Fruit fly (Drosophila melanogaster) whole organism, embryonic: ENCODE results near the gene ara.

Experiments
- Atf6 ChIP-seq: fragments of 200-800 bp; sonication (Bioruptor generic); IDR thresholded peaks from 2 replicates; pipeline ENCODE4 v1.3.6; 2022; ENCODE audit warnings: missing biosample characterization, missing genetic modification characterization
- Bdp1 ChIP-seq: fragments of 200-800 bp; sonication (Bioruptor generic); optimal IDR thresholded peaks from 3 replicates; lab custom pipeline; 2016; ENCODE audit warnings: missing biosample characterization, missing genetic modification characterization
- CG10147 ChIP-seq: fragments of 200-800 bp; sonication (Bioruptor generic); optimal IDR thresholded peaks from 2 replicates; lab custom pipeline; 2019; ENCODE audit warnings: missing biosample characterization, mild to moderate bottlenecking, missing genetic modification characterization, moderate library complexity
- CG10209 ChIP-seq: fragments of 200-800 bp; sonication (Bioruptor generic); optimal IDR thresholded peaks from 3 replicates; lab custom pipeline; 2017; ENCODE audit warnings: missing biosample characterization, mild to moderate bottlenecking, missing genetic modification characterization, missing genetic modification reagents
- CG11093 ChIP-seq: fragments of 200-800 bp; sonication (Bioruptor generic); IDR thresholded peaks from 3 replicates; pipeline ENCODE4 v1.3.6; 2022; ENCODE audit warnings: missing biosample characterization, missing genetic modification characterization
- CG12942 ChIP-seq: fragments of 200-800 bp; sonication (Bioruptor generic); optimal IDR thresholded peaks from 3 replicates; lab custom pipeline; 2016; ENCODE audit warnings: missing biosample characterization, missing genetic modification characterization
- CG15601 ChIP-seq: fragments of 200-800 bp; sonication (Bioruptor generic); optimal IDR thresholded peaks from 3 replicates; lab custom pipeline; 2019; ENCODE audit warnings: missing biosample characterization, mild to moderate bottlenecking, missing genetic modification characterization, moderate library complexity
- CG15696 ChIP-seq: fragments of 200-800 bp; sonication (Bioruptor generic); optimal IDR thresholded peaks from 2 replicates; lab custom pipeline; 2019; ENCODE audit warnings: missing biosample characterization, mild to moderate bottlenecking, missing genetic modification characterization, moderate library complexity
- CG16815 ChIP-seq: fragments of 200-800 bp; sonication (Bioruptor generic); optimal IDR thresholded peaks from 3 replicates; lab custom pipeline; 2017; ENCODE audit warnings: missing biosample characterization, mild to moderate bottlenecking, missing genetic modification characterization
- CG16863 ChIP-seq: fragments of 200-800 bp; sonication (Bioruptor generic); optimal IDR thresholded peaks from 3 replicates; lab custom pipeline; 2016; ENCODE audit warnings: missing biosample characterization, missing genetic modification characterization
- CG17328 ChIP-seq: fragments of 200-800 bp; sonication (Bioruptor generic); IDR thresholded peaks from 2 replicates; pipeline ENCODE4 v1.3.6; 2022; ENCODE audit warnings: missing biosample characterization, missing genetic modification characterization
- CG17912 ChIP-seq: fragments of 200-800 bp; sonication (Bioruptor generic); optimal IDR thresholded peaks from 2 replicates; lab custom pipeline; 2018; ENCODE audit warnings: missing biosample characterization, mild to moderate bottlenecking, missing genetic modification characterization
- CG1792 ChIP-seq: fragments of 200-800 bp; sonication (Bioruptor generic); optimal IDR thresholded peaks from 2 replicates; lab custom pipeline; 2016; ENCODE audit warnings: missing biosample characterization, missing genetic modification characterization
- CG1832 ChIP-seq: fragments of 200-800 bp; sonication (Bioruptor generic); optimal IDR thresholded peaks from 2 replicates; lab custom pipeline; 2017; ENCODE audit warnings: missing biosample characterization, mild to moderate bottlenecking, missing genetic modification characterization, inconsistent platforms
- CG18599 ChIP-seq: fragments of 200-800 bp; sonication (Bioruptor generic); optimal IDR thresholded peaks from 3 replicates; lab custom pipeline; 2017; ENCODE audit warnings: missing biosample characterization, missing genetic modification characterization, mild to moderate bottlenecking, moderate library complexity, missing genetic modification reagents
- CG3065 ChIP-seq: fragments of 200-800 bp; sonication (Bioruptor generic); optimal IDR thresholded peaks from 2 replicates; lab custom pipeline; 2016; ENCODE audit warnings: missing biosample characterization, missing genetic modification characterization
- CG31441 ChIP-seq: fragments of 200-800 bp; sonication (Bioruptor generic); IDR thresholded peaks from 2 replicates; pipeline ENCODE4 v1.3.6; 2022; ENCODE audit warnings: missing biosample characterization, missing genetic modification characterization
- CG32532 ChIP-seq: fragments of 200-800 bp; sonication (Bioruptor generic); IDR thresholded peaks from 2 replicates; pipeline ENCODE4 v1.3.6; 2022; ENCODE audit warnings: missing biosample characterization, missing genetic modification characterization
- CG33213 ChIP-seq: fragments of 200-800 bp; sonication (Bioruptor generic); optimal IDR thresholded peaks from 3 replicates; lab custom pipeline; 2016; ENCODE audit warnings: missing biosample characterization, missing genetic modification characterization
- CG4282 ChIP-seq: fragments of 200-800 bp; sonication (Bioruptor generic); optimal IDR thresholded peaks from 2 replicates; lab custom pipeline; 2016; ENCODE audit warnings: missing biosample characterization, missing genetic modification characterization
- CG6765 ChIP-seq: fragments of 200-800 bp; sonication (Bioruptor generic); optimal IDR thresholded peaks from 3 replicates; lab custom pipeline; 2017; ENCODE audit warnings: missing biosample characterization, mild to moderate bottlenecking, missing genetic modification characterization
- CG9932 ChIP-seq: fragments of 200-800 bp; sonication (Bioruptor generic); IDR thresholded peaks from 2 replicates; pipeline ENCODE4 v1.3.6; 2022; ENCODE audit warnings: missing biosample characterization, missing genetic modification characterization
- D19B ChIP-seq: fragments of 200-800 bp; sonication (Bioruptor generic); optimal IDR thresholded peaks from 2 replicates; lab custom pipeline; 2017; ENCODE audit warnings: missing biosample characterization, mild to moderate bottlenecking, missing genetic modification characterization
- Eip74EF ChIP-seq, 2 experiments: fragments of 200-800 bp in 1 of 2; fragments of >200 bp in 1 of 2; sonication (Bioruptor generic) in 1 of 2; optimal IDR thresholded peaks; 2 replicates each; lab custom pipeline; 2017 to 2019; ENCODE audit warnings: missing biosample characterization in 2 of 2, missing genetic modification characterization in 2 of 2, mild to moderate bottlenecking in 1 of 2, moderate library complexity in 1 of 2
- Elba2 ChIP-seq: fragments of 200-800 bp; sonication (Bioruptor generic); optimal IDR thresholded peaks from 3 replicates; lab custom pipeline; 2016; ENCODE audit warnings: missing biosample characterization, missing genetic modification characterization
- Hand ChIP-seq: fragments of 200-800 bp; sonication (Bioruptor generic); optimal IDR thresholded peaks from 2 replicates; lab custom pipeline; 2017; ENCODE audit warnings: mild to moderate bottlenecking, missing biosample characterization, missing genetic modification reagents, missing genetic modification characterization
- Jarid2 ChIP-seq: fragments of 200-800 bp; sonication (Bioruptor generic); optimal IDR thresholded peaks from 3 replicates; lab custom pipeline; 2017; ENCODE audit warnings: mild to moderate bottlenecking, missing biosample characterization, missing genetic modification reagents, missing genetic modification characterization
- Lpt ChIP-seq: fragments of >200 bp; optimal IDR thresholded peaks from 2 replicates; lab custom pipeline; 2018; ENCODE audit warnings: missing biosample characterization, missing genetic modification characterization
- MBD-R2 ChIP-seq: fragments of 200-800 bp; sonication (Bioruptor generic); IDR thresholded peaks from 2 replicates; pipeline ENCODE4 v1.3.6; 2022; ENCODE audit warnings: missing biosample characterization, missing genetic modification characterization
- Meics ChIP-seq: fragments of 200-800 bp; sonication (Bioruptor generic); optimal IDR thresholded peaks from 2 replicates; lab custom pipeline; 2017; ENCODE audit warnings: missing biosample characterization, mild to moderate bottlenecking, missing genetic modification characterization
- Nf-YA ChIP-seq: fragments of 200-800 bp; sonication (Bioruptor generic); IDR thresholded peaks from 2 replicates; pipeline ENCODE4 v1.3.6; 2022; ENCODE audit warnings: missing biosample characterization, missing genetic modification characterization
- Six4 ChIP-seq: fragments of 200-800 bp; sonication (Bioruptor generic); optimal IDR thresholded peaks from 2 replicates; lab custom pipeline; 2016; ENCODE audit warnings: missing biosample characterization, missing genetic modification characterization
- al ChIP-seq: fragments of 200-800 bp; sonication (Bioruptor generic); IDR thresholded peaks from 2 replicates; pipeline ENCODE4 v1.3.6; 2022; ENCODE audit warnings: missing biosample characterization, missing genetic modification characterization
- cad ChIP-seq: fragments of >200 bp; optimal IDR thresholded peaks from 2 replicates; lab custom pipeline; 2017; ENCODE audit warnings: missing biosample characterization, missing genetic modification characterization
- chm ChIP-seq: fragments of 200-800 bp; sonication (Bioruptor generic); IDR thresholded peaks from 2 replicates; pipeline ENCODE4 v1.3.6; 2022; ENCODE audit warnings: missing biosample characterization, missing genetic modification characterization
- ci ChIP-seq: fragments of 200-800 bp; sonication (Bioruptor generic); IDR thresholded peaks from 3 replicates; pipeline ENCODE4 v1.3.6; 2022; ENCODE audit warnings: missing biosample characterization, missing genetic modification characterization
- dmrt11E ChIP-seq: fragments of 200-800 bp; sonication (Bioruptor generic); optimal IDR thresholded peaks from 3 replicates; lab custom pipeline; 2018; ENCODE audit warnings: missing biosample characterization, mild to moderate bottlenecking, missing genetic modification characterization, moderate library complexity
- gce ChIP-seq: fragments of 200-800 bp; sonication (Bioruptor generic); IDR thresholded peaks from 3 replicates; pipeline ENCODE4 v1.3.6; 2022; ENCODE audit warnings: missing biosample characterization, missing genetic modification characterization
- grn ChIP-seq: fragments of 200-800 bp; sonication (Bioruptor generic); optimal IDR thresholded peaks from 3 replicates; lab custom pipeline; 2017; ENCODE audit warnings: missing biosample characterization, missing genetic modification characterization
- ind ChIP-seq: fragments of 200-800 bp; sonication (Bioruptor generic); optimal IDR thresholded peaks from 3 replicates; lab custom pipeline; 2016; ENCODE audit warnings: missing biosample characterization, missing genetic modification characterization
- kni ChIP-seq: fragments of 200-800 bp; sonication (Bioruptor generic); optimal IDR thresholded peaks from 3 replicates; lab custom pipeline; 2017; ENCODE audit warnings: mild to moderate bottlenecking, missing biosample characterization, missing genetic modification reagents, missing genetic modification characterization
- nom ChIP-seq: fragments of 200-800 bp; sonication (Bioruptor generic); optimal IDR thresholded peaks from 2 replicates; lab custom pipeline; 2017; ENCODE audit warnings: missing biosample characterization, missing genetic modification characterization, mild to moderate bottlenecking, moderate library complexity, missing genetic modification reagents
- oc ChIP-seq: fragments of 200-800 bp; sonication (Bioruptor generic); optimal IDR thresholded peaks from 2 replicates; lab custom pipeline; 2018; ENCODE audit warnings: missing biosample characterization, mild to moderate bottlenecking, missing genetic modification characterization, moderate library complexity
- onecut ChIP-seq: fragments of 200-800 bp; sonication (Bioruptor generic); IDR thresholded peaks from 2 replicates; pipeline ENCODE4 v1.3.6; 2022; ENCODE audit warnings: missing biosample characterization, missing genetic modification characterization
- peb ChIP-seq: fragments of 200-800 bp; sonication (Bioruptor generic); IDR thresholded peaks from 2 replicates; pipeline ENCODE4 v1.3.6; 2022; ENCODE audit warnings: missing biosample characterization, missing genetic modification characterization
- pnt ChIP-seq: fragments of 200-800 bp; sonication (Bioruptor generic); optimal IDR thresholded peaks from 3 replicates; lab custom pipeline; 2016; ENCODE audit warnings: missing biosample characterization, missing genetic modification characterization
- repo ChIP-seq: fragments of 200-800 bp; sonication (Bioruptor generic); optimal IDR thresholded peaks from 2 replicates; lab custom pipeline; 2016; ENCODE audit warnings: missing biosample characterization, missing genetic modification characterization
- sd ChIP-seq: fragments of 200-800 bp; sonication (Bioruptor generic); optimal IDR thresholded peaks from 3 replicates; lab custom pipeline; 2018; ENCODE audit warnings: missing biosample characterization, mild to moderate bottlenecking, missing genetic modification characterization, moderate library complexity
- stwl ChIP-seq: fragments of 200-800 bp; sonication (Bioruptor generic); optimal IDR thresholded peaks from 3 replicates; lab custom pipeline; 2018; ENCODE audit warnings: missing biosample characterization, mild to moderate bottlenecking, missing genetic modification characterization, moderate library complexity
- tna ChIP-seq: fragments of 200-800 bp; sonication (Bioruptor generic); IDR thresholded peaks from 2 replicates; pipeline ENCODE4 v1.3.6; 2022; ENCODE audit warnings: missing biosample characterization, missing genetic modification characterization; ENCODE audit not compliant: partially characterized antibody
- ttk ChIP-seq: fragments of 200-800 bp; sonication (Bioruptor generic); IDR thresholded peaks from 2 replicates; pipeline ENCODE4 v2.1.2; 2022; ENCODE audit warnings: missing biosample characterization, missing genetic modification characterization

ara gene

DNA sequence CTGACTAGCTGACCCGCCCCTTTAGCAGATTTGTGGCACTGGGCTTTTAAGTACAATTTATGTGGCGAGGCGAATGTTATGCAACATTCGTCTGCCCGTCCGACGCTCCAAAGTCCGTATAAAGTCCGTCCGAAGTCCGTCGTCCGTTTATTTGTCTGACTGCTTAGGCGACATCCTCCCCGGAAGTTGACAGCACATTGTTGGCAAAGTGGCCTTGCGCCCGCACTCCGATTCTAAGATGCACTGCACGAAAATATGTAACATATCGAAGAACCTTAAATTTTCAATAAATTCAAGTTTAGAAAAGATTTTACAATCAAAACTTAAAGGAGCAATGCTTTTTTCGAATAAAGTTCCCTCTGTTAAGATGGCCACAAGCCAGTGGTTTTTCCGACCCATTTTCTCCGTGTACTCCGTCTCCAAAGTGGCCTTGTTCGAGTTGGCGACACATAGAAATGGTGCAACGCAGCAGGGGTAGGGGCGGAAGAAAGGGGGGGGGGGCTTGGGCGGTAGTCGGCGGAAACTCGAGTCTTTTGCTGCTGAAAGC is 38.4 kb downstream of the ara start (continued):
- TF ChIP-seq Nf-YA (0 out of 2 replicates have a peak, but pooled peaks have one; percentile 12), ci (GFP tag; lab: Robert Waterston, UW) (0 out of 3 replicates have a peak, but pooled peaks have one; percentile 35), Lpt (GFP tag; lab: Kevin White, UChicago) (no peak), cad (GFP tag; lab: Kevin White, UChicago) (no peak), CG9932 (no peak), CG32532 (GFP tag; lab: Robert Waterston, UW) (no peak), peb (no peak), dmrt11E (tag; lab: Kevin White, UChicago) (peak; percentile 1), Jarid2 (GFP tag; lab: Kevin White, UChicago) (no peak), CG4282 (GFP tag; lab: Kevin White, UChicago) (no peak), Elba2 (GFP tag; lab: Kevin White, UChicago) (no peak), D19B (GFP tag; lab: Kevin White, UChicago) (no peak), grn (GFP tag; lab: Kevin White, UChicago) (no peak), al (GFP tag; lab: Robert Waterston, UW) (no peak), CG31441 (GFP tag; lab: Robert Waterston, UW) (0 out of 2 replicates have a peak, but pooled peaks have one; percentile 25), CG15601 (tag; lab: Kevin White, UChicago) (no peak), CG1792 (no peak), ttk (GFP tag; lab: Robert Waterston, UW) (no peak), nom (GFP tag; lab: Kevin White, UChicago) (no peak), tna (GFP tag; lab: Robert Waterston, UW) (no peak), CG17912 (GFP tag; lab: Kevin White, UChicago) (no peak), CG6765 (GFP tag; lab: Kevin White, UChicago) (no peak), sd (tag; lab: Kevin White, UChicago) (no peak), Meics (GFP tag; lab: Kevin White, UChicago) (no peak), CG17328 (GFP tag; lab: Robert Waterston, UW) (0 out of 2 replicates have a peak, but pooled peaks have one; percentile 30), Atf6 (GFP tag; lab: Robert Waterston, UW) (no peak), Six4 (GFP tag; lab: Kevin White, UChicago) (no peak), chm (no peak), CG16815 (no peak), pnt (GFP tag; lab: Kevin White, UChicago) (peak; percentile 10), CG12942 (GFP tag; lab: Kevin White, UChicago) (no peak), stwl (tag; lab: Kevin White, UChicago) (no peak), Eip74EF (GFP tag; optimal IDR thresholded peaks at IDR 0.05; lab: Kevin White, UChicago) (no peak), gce (GFP tag; lab: Robert Waterston, UW) (no peak), oc (tag; lab: Kevin White, UChicago) (no peak), CG3065 (GFP tag; lab: Kevin White, UChicago) (no peak), CG16863 (GFP tag; lab: Kevin White, UChicago) (no peak), repo (GFP tag; lab: Kevin White, UChicago) (no peak), onecut (GFP tag; lab: Robert Waterston, UW) (peak; percentile 38; the same call in 1 of the 2 replicates), CG18599 (GFP tag; lab: Kevin White, UChicago) (peak; percentile 22), CG10209 (GFP tag; lab: Kevin White, UChicago) (peak; percentile 0), Bdp1 (GFP tag; lab: Kevin White, UChicago) (no peak), CG11093 (GFP tag; lab: Robert Waterston, UW) (no peak), CG33213 (GFP tag; lab: Kevin White, UChicago) (no peak), Hand (GFP tag; lab: Kevin White, UChicago) (no peak), CG15696 (tag; lab: Kevin White, UChicago) (no peak), kni (GFP tag; lab: Kevin White, UChicago) (no peak), CG10147 (GFP tag; lab: Kevin White, UChicago) (no peak), MBD-R2 (GFP tag; lab: Robert Waterston, UW) (no peak), CG1832 (no peak), ind (GFP tag; lab: Kevin White, UChicago) (no peak)
